Fruit fly (Drosophila melanogaster): ENCODE measurements around the gene CG5114.
A peak's percentile ranks its signal among the peaks of the same experiment; 100 is the strongest.

CG5114 gene

dm6 chr3L:14956288-14957032, 26.2 kb upstream of the CG5114 start (continued):
- no peak for TF ChIP-seq bowl (GFP tag; IDR thresholded peaks at IDR 0.05)
- peak; percentile 3 for TF ChIP-seq en (GFP tag; optimal IDR thresholded peaks at IDR 0.05)
- peak; percentile 8 for TF ChIP-seq Elba2 (GFP tag; optimal IDR thresholded peaks at IDR 0.05)
- TF ChIP-seq sc (optimal IDR thresholded peaks at IDR 0.05), result no peak
- TF ChIP-seq sc (GFP tag; optimal IDR thresholded peaks at IDR 0.05), result peak; percentile 57
- peak; percentile 9 for TF ChIP-seq pfk (GFP tag; optimal IDR thresholded peaks at IDR 0.05)
- no peak for TF ChIP-seq trh (GFP tag; optimal IDR thresholded peaks at IDR 0.05)
- no peak for TF ChIP-seq Hr3 (GFP tag; optimal IDR thresholded peaks at IDR 0.05)
- TF ChIP-seq Bteb2 (GFP tag; optimal IDR thresholded peaks at IDR 0.05), result no peak
- no peak for TF ChIP-seq CG5953 (GFP tag; IDR thresholded peaks at IDR 0.05)
- TF ChIP-seq CG8944 (GFP tag; optimal IDR thresholded peaks at IDR 0.05), result no peak
- TF ChIP-seq CG18599 (GFP tag; optimal IDR thresholded peaks at IDR 0.05), result no peak
- TF ChIP-seq bbx (GFP tag; IDR thresholded peaks at IDR 0.05; ENCODE audit: partially characterized antibody), result no peak
- peak; percentile 72 for TF ChIP-seq CG14710 (tag; optimal IDR thresholded peaks at IDR 0.05)
- no peak for TF ChIP-seq CG9609 (GFP tag; optimal IDR thresholded peaks at IDR 0.05)
- TF ChIP-seq knrl (GFP tag; IDR thresholded peaks at IDR 0.05; ENCODE audit: partially characterized antibody), result no peak
- TF ChIP-seq HLH3B (GFP tag; IDR thresholded peaks at IDR 0.05), result no peak
- TF ChIP-seq chif (GFP tag; optimal IDR thresholded peaks at IDR 0.05), result peak; percentile 28 to 56
- no peak for TF ChIP-seq Antp (GFP tag; optimal IDR thresholded peaks at IDR 0.05)
- no peak for TF ChIP-seq sr (GFP tag; IDR thresholded peaks at IDR 0.05)
- peak; percentile 24 for TF ChIP-seq tio (GFP tag; optimal IDR thresholded peaks at IDR 0.05)
- no peak for TF ChIP-seq Deaf1 (tag; optimal IDR thresholded peaks at IDR 0.05)
- no peak for TF ChIP-seq Med (GFP tag)
- TF ChIP-seq CG2199 (GFP tag; IDR thresholded peaks at IDR 0.05), result 0 out of 3 replicates have a peak, but pooled peaks have one; percentile 51
- no peak for TF ChIP-seq mam (GFP tag; optimal IDR thresholded peaks at IDR 0.05)
- TF ChIP-seq Hr78 (GFP tag; optimal IDR thresholded peaks at IDR 0.05), result no peak
- no peak for TF ChIP-seq CG1647 (GFP tag; optimal IDR thresholded peaks at IDR 0.05)
- no peak for TF ChIP-seq Nf-YA (GFP tag; IDR thresholded peaks at IDR 0.05)
- TF ChIP-seq Dp (GFP tag; optimal IDR thresholded peaks at IDR 0.05), result no peak
- no peak for TF ChIP-seq al (GFP tag; IDR thresholded peaks at IDR 0.05)
- peak; percentile 32 for TF ChIP-seq wek (GFP tag; optimal IDR thresholded peaks at IDR 0.05)
- peak; percentile 2 for TF ChIP-seq CG1792 (GFP tag; optimal IDR thresholded peaks at IDR 0.05)
- no peak for TF ChIP-seq oc (tag; optimal IDR thresholded peaks at IDR 0.05)
- TF ChIP-seq CG17385 (GFP tag; optimal IDR thresholded peaks at IDR 0.05), result no peak
- TF ChIP-seq jigr1 (GFP tag; IDR thresholded peaks at IDR 0.05), result no peak
- no peak for TF ChIP-seq Bgb (GFP tag; IDR thresholded peaks at IDR 0.05; ENCODE audit: partially characterized antibody)
- no peak for TF ChIP-seq caup (GFP tag; optimal IDR thresholded peaks at IDR 0.05; ENCODE audit: severe bottlenecking)
- peak; percentile 51 for TF ChIP-seq CG2875 (GFP tag; optimal IDR thresholded peaks at IDR 0.05)
- peak; percentile 76 for TF ChIP-seq dmrt11E (tag; optimal IDR thresholded peaks at IDR 0.05)
- no peak for TF ChIP-seq CG10543 (GFP tag; optimal IDR thresholded peaks at IDR 0.05)
- peak; percentile 8 for TF ChIP-seq Mad (GFP tag; optimal IDR thresholded peaks at IDR 0.05)
- no peak for TF ChIP-seq ERR (GFP tag; optimal IDR thresholded peaks at IDR 0.05)
- peak; percentile 39; the same call in 1 of the 2 replicates for TF ChIP-seq onecut (GFP tag; IDR thresholded peaks at IDR 0.05)
- no peak for TF ChIP-seq CG2129 (GFP tag; IDR thresholded peaks at IDR 0.05; ENCODE audit: partially characterized antibody)
- TF ChIP-seq Scr (GFP tag; IDR thresholded peaks at IDR 0.05; ENCODE audit: partially characterized antibody), result no peak
- TF ChIP-seq lov (optimal IDR thresholded peaks at IDR 0.05), result no peak
- 0 out of 3 replicates have a peak, but pooled peaks have one; percentile 7 for TF ChIP-seq lov (GFP tag; IDR thresholded peaks at IDR 0.05)
- TF ChIP-seq Trl (optimal IDR thresholded peaks at IDR 0.05), result no peak
- TF ChIP-seq Trl (GFP tag; optimal IDR thresholded peaks at IDR 0.05), result peak; percentile 6
- TF ChIP-seq CG8924 (tag; optimal IDR thresholded peaks at IDR 0.05), result peak; percentile 72

All from whole organism, embryonic.